Fruit fly (Drosophila melanogaster) whole organism, prepupa: ENCODE results near the gene DCTN6-p27.

Experiments
- CG1621 ChIP-seq: fragments of 200-800 bp; sonication (Bioruptor generic); optimal IDR thresholded peaks from 3 replicates; lab custom pipeline; 2018; ENCODE audit warnings: missing biosample characterization, mild to moderate bottlenecking, missing genetic modification characterization
- CG8119 ChIP-seq: fragments of 200-800 bp; sonication (Bioruptor generic); IDR thresholded peaks from 3 replicates; pipeline ENCODE4 v1.3.6; 2022; ENCODE audit warnings: missing biosample characterization, missing genetic modification characterization
- Eip93F ChIP-seq: fragments of 200-800 bp; sonication (Bioruptor generic); optimal IDR thresholded peaks from 2 replicates; lab custom pipeline; 2016; ENCODE audit warnings: missing biosample characterization, mild to moderate bottlenecking, missing genetic modification characterization
- Ets21C ChIP-seq: fragments of 200-800 bp; sonication (Bioruptor generic); optimal IDR thresholded peaks from 3 replicates; lab custom pipeline; 2016; ENCODE audit warnings: missing biosample characterization, missing genetic modification characterization
- Ets96B ChIP-seq: fragments of 200-800 bp; optimal IDR thresholded peaks from 2 replicates; lab custom pipeline; 2019; ENCODE audit warnings: missing biosample characterization, mild to moderate bottlenecking, missing genetic modification characterization, moderate library complexity
- Sox102F ChIP-seq: fragments of 200-800 bp; sonication (Bioruptor generic); optimal IDR thresholded peaks from 2 replicates; lab custom pipeline; 2016; ENCODE audit warnings: missing biosample characterization, mild to moderate bottlenecking, missing genetic modification characterization
- cyc ChIP-seq: fragments of 200-800 bp; sonication (Bioruptor generic); optimal IDR thresholded peaks from 3 replicates; lab custom pipeline; 2016; ENCODE audit warnings: missing biosample characterization, missing genetic modification characterization
- dsx ChIP-seq: fragments of 200-800 bp; optimal IDR thresholded peaks from 3 replicates; lab custom pipeline; 2019; ENCODE audit warnings: missing biosample characterization, mild to moderate bottlenecking, missing genetic modification characterization, moderate library complexity; ENCODE audit not compliant: poor library complexity, severe bottlenecking
- esn ChIP-seq: fragments of 200-800 bp; sonication (Bioruptor generic); optimal IDR thresholded peaks from 2 replicates; lab custom pipeline; 2016; ENCODE audit warnings: missing biosample characterization, mild to moderate bottlenecking, missing genetic modification characterization, moderate library complexity
- vri ChIP-seq: fragments of 200-800 bp; sonication (Bioruptor generic); optimal IDR thresholded peaks from 3 replicates; lab custom pipeline; 2016; ENCODE audit warnings: missing biosample characterization, mild to moderate bottlenecking, missing genetic modification characterization

DNA sequence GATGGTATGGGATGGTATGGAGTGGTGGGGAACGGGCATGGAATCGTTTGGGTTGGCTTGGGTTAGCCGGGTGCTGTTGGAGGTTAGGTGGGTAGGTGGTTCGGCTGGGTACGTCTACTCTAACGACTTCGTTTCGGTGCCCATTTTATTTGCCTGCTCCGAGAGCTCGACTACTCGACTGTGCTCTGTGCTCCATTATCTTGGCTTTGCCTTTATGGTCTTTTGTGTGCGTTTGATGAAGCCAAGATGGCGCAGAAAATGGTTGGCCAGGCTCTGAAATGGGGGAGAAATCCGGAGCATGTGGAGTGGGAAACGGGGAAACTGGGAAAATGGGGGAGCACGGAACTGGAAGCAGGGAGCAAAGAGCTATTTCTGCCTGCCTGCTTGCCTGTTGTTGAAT, 38.3 kb upstream of the DCTN6-p27 start:
- TF ChIP-seq vri (no peak), cyc (GFP tag; lab: Kevin White, UChicago) (no peak), esn (GFP tag; lab: Kevin White, UChicago) (no peak), CG8119 (no peak), Ets96B (no peak), dsx (GFP tag; lab: Kevin White, UChicago) (no peak), Sox102F (GFP tag; lab: Kevin White, UChicago) (no peak), Ets21C (GFP tag; lab: Kevin White, UChicago) (no peak), CG1621 (tag; lab: Kevin White, UChicago) (no peak), Eip93F (GFP tag; lab: Kevin White, UChicago) (no peak)
